Fruit fly (Drosophila melanogaster): Measurements from ENCODE around the gene TORIP.

TORIP gene

DNA sequence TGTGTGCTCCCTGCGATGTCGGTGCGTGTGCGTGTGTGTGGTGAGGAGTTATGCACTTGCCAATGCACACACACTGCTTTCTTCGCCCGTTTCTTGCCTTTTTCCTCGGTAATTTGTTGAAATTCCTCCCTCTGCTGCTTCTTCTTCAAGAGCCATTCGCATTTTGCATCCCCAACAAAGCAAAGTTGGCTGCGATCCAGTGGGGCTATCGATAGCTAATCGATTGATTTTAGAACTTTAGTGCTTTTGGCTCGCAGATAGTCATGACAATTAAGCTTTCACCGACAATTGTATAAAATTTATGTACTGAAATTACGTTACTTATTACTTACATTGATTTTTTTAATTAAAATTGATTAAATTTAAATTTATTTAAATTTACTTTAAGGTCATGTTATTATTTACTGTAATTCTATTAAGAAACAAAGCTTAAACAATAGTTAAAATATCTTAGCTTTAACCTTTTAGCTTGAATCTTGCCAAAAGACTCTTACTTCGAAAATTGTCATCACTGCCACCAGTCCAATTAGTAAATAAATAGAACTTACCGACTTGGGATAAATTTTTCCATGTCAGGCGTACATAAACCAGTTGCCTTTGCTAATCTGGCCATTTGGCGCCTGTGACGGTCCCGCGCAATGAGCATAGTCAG, 29.4 kb upstream of the TORIP start, which contains the start of the genes trc and CG32221 (continued):
- TF ChIP-seq chm (GFP tag; IDR thresholded peaks at IDR 0.05) (peak; percentile 67), CG9817 (tag; optimal IDR thresholded peaks at IDR 0.05) (peak; percentile 68), dpn (GFP tag; optimal IDR thresholded peaks at IDR 0.05) (peak; percentile 19 to 43), Mrtf (GFP tag; IDR thresholded peaks at IDR 0.05) (no peak), twi (tag; optimal IDR thresholded peaks at IDR 0.05) (no peak), Xbp1 (GFP tag; optimal IDR thresholded peaks at IDR 0.05) (peak; percentile 52), Dll (GFP tag; IDR thresholded peaks at IDR 0.05; ENCODE audit: partially characterized antibody) (peak; percentile 67), zf30C (GFP tag; optimal IDR thresholded peaks at IDR 0.05) (no peak), CG3847 (GFP tag; IDR thresholded peaks at IDR 0.05) (peak; percentile 51; the same call in 1 of the 2 replicates), E2f2 (GFP tag; IDR thresholded peaks at IDR 0.05) (peak; percentile 41; the same call in 1 of the 2 replicates), Fer2 (tag; optimal IDR thresholded peaks at IDR 0.05) (peak; percentile 63), kni (GFP tag; optimal IDR thresholded peaks at IDR 0.05) (no peak), PHDP (tag; optimal IDR thresholded peaks at IDR 0.05) (no peak), CG15696 (tag; optimal IDR thresholded peaks at IDR 0.05) (peak; percentile 10), H2.0 (GFP tag; IDR thresholded peaks at IDR 0.05) (peak; percentile 44; the same call in 1 of the 2 replicates), CG8765 (GFP tag; IDR thresholded peaks at IDR 0.05) (no peak), dysf (GFP tag; IDR thresholded peaks at IDR 0.05) (peak; percentile 25; the same call in 1 of the 3 replicates), Ets97D (GFP tag; optimal IDR thresholded peaks at IDR 0.05) (peak; percentile 96), slou (GFP tag; optimal IDR thresholded peaks at IDR 0.05) (no peak), Med (GFP tag) (peak; percentile 82), vvl (GFP tag; IDR thresholded peaks at IDR 0.05) (peak; percentile 44), CG30403 (GFP tag; optimal IDR thresholded peaks at IDR 0.05) (peak; percentile 45), crol (GFP tag; IDR thresholded peaks at IDR 0.05) (no peak), Sin3A (optimal IDR thresholded peaks at IDR 0.05) (peak; percentile 48), Aef1 (GFP tag; IDR thresholded peaks at IDR 0.05) (peak; percentile 49), fru (optimal IDR thresholded peaks at IDR 0.05) (no peak), dmrt11E (tag; optimal IDR thresholded peaks at IDR 0.05) (peak; percentile 13), Hmr (GFP tag; optimal IDR thresholded peaks at IDR 0.05) (no peak), Gug (GFP tag; IDR thresholded peaks at IDR 0.05) (peak; percentile 53; the same call in 2 of the 4 replicates), CG32767 (GFP tag; IDR thresholded peaks at IDR 0.05) (no peak), CG18262 (tag; optimal IDR thresholded peaks at IDR 0.05) (no peak), ken (GFP tag; IDR thresholded peaks at IDR 0.05) (peak; percentile 53; the same call in 2 of the 3 replicates), Bgb (GFP tag; IDR thresholded peaks at IDR 0.05; ENCODE audit: partially characterized antibody) (peak; percentile 84), Dref (GFP tag; IDR thresholded peaks at IDR 0.05) (peak; percentile 94), CG8089 (GFP tag; optimal IDR thresholded peaks at IDR 0.05) (peak; percentile 24), CG34422 (GFP tag; IDR thresholded peaks at IDR 0.05) (peak; percentile 80), BtbVII (GFP tag; optimal IDR thresholded peaks at IDR 0.05) (no peak), CG6791 (GFP tag; IDR thresholded peaks at IDR 0.05; ENCODE audit: partially characterized antibody) (peak; percentile 73; the same call in 2 of the 3 replicates), Jarid2 (GFP tag; optimal IDR thresholded peaks at IDR 0.05) (no peak), CG18764 (GFP tag; optimal IDR thresholded peaks at IDR 0.05) (peak; percentile 24), CG17359 (tag; optimal IDR thresholded peaks at IDR 0.05) (peak; percentile 33), zfh1 (GFP tag; IDR thresholded peaks at IDR 0.05) (peak; percentile 52; the same call in 2 of the 3 replicates), otp (GFP tag; IDR thresholded peaks at IDR 0.05) (no peak), zfh2 (GFP tag; optimal IDR thresholded peaks at IDR 0.05) (peak; percentile 34), CG15514 (GFP tag; optimal IDR thresholded peaks at IDR 0.05) (peak; percentile 79), ftz-f1 (GFP tag; optimal IDR thresholded peaks at IDR 0.05) (no peak), p53 (GFP tag; optimal IDR thresholded peaks at IDR 0.05) (peak; percentile 7), ttk (GFP tag; IDR thresholded peaks at IDR 0.05) (peak; percentile 43; the same call in 1 of the 2 replicates), CG6854 (GFP tag; optimal IDR thresholded peaks at IDR 0.05) (no peak), rib (GFP tag; IDR thresholded peaks at IDR 0.05) (no peak)
